Fruit fly (Drosophila melanogaster) whole organism, embryonic: ENCODE data around the gene Tpr2.
A peak's percentile ranks its signal among the peaks of the same experiment; 100 is the strongest.

Source experiments
- Asciz ChIP-seq: fragments of 200-800 bp; sonication (Bioruptor generic); optimal IDR thresholded peaks from 2 replicates; lab custom pipeline; 2017; ENCODE audit warnings: missing biosample characterization, mild to moderate bottlenecking, missing genetic modification characterization, missing genetic modification reagents
- Blimp-1 ChIP-seq: fragments of 200-800 bp; sonication (Bioruptor generic); optimal IDR thresholded peaks from 3 replicates; lab custom pipeline; 2018; ENCODE audit warnings: missing biosample characterization, missing genetic modification characterization, mild to moderate bottlenecking, moderate library complexity, missing genetic modification reagents
- C15 ChIP-seq: fragments of 200-800 bp; sonication (Bioruptor generic); IDR thresholded peaks from 3 replicates; pipeline ENCODE4 v1.3.6; 2022; ENCODE audit warnings: missing biosample characterization, missing genetic modification characterization
- CG10462 ChIP-seq: fragments of 200-800 bp; sonication (Bioruptor generic); optimal IDR thresholded peaks from 2 replicates; lab custom pipeline; 2016; ENCODE audit warnings: missing biosample characterization, missing genetic modification characterization
- CG10543 ChIP-seq: fragments of 200-800 bp; sonication (Bioruptor generic); optimal IDR thresholded peaks from 3 replicates; lab custom pipeline; 2017; ENCODE audit warnings: missing biosample characterization, mild to moderate bottlenecking, missing genetic modification characterization, moderate library complexity
- CG11695 ChIP-seq: fragments of 200-800 bp; sonication (Bioruptor generic); IDR thresholded peaks from 3 replicates; pipeline ENCODE4 v1.3.6; 2022; ENCODE audit warnings: missing biosample characterization, missing genetic modification characterization
- CG12155 ChIP-seq: fragments of 200-800 bp; sonication (Bioruptor generic); optimal IDR thresholded peaks from 3 replicates; lab custom pipeline; 2016; ENCODE audit warnings: missing biosample characterization, missing genetic modification characterization
- CG14860 ChIP-seq: fragments of 200-800 bp; sonication (Bioruptor generic); IDR thresholded peaks from 3 replicates; pipeline ENCODE4 v1.3.6; 2022; ENCODE audit warnings: missing biosample characterization, missing genetic modification characterization; ENCODE audit not compliant: partially characterized antibody
- CG16815 ChIP-seq: fragments of 200-800 bp; sonication (Bioruptor generic); optimal IDR thresholded peaks from 3 replicates; lab custom pipeline; 2017; ENCODE audit warnings: missing biosample characterization, mild to moderate bottlenecking, missing genetic modification characterization
- CG18599 ChIP-seq: fragments of 200-800 bp; sonication (Bioruptor generic); optimal IDR thresholded peaks from 3 replicates; lab custom pipeline; 2017; ENCODE audit warnings: missing biosample characterization, missing genetic modification characterization, mild to moderate bottlenecking, moderate library complexity, missing genetic modification reagents
- CG2116 ChIP-seq: fragments of 200-800 bp; sonication (Bioruptor generic); optimal IDR thresholded peaks from 3 replicates; lab custom pipeline; 2018; ENCODE audit warnings: missing biosample characterization, mild to moderate bottlenecking, missing genetic modification characterization
- CG2120 ChIP-seq: fragments of 200-800 bp; sonication (Bioruptor generic); optimal IDR thresholded peaks from 3 replicates; lab custom pipeline; 2016; ENCODE audit warnings: missing biosample characterization, missing genetic modification characterization
- CG33557 ChIP-seq: fragments of 200-800 bp; sonication (Bioruptor generic); optimal IDR thresholded peaks from 2 replicates; lab custom pipeline; 2019; ENCODE audit warnings: missing biosample characterization, mild to moderate bottlenecking, missing genetic modification characterization, moderate library complexity
- CG6654 ChIP-seq: fragments of 200-800 bp; sonication (Bioruptor generic); optimal IDR thresholded peaks from 2 replicates; lab custom pipeline; 2017; ENCODE audit warnings: missing biosample characterization, mild to moderate bottlenecking, missing genetic modification characterization
- CG6854 ChIP-seq: fragments of 200-800 bp; sonication (Bioruptor generic); optimal IDR thresholded peaks from 3 replicates; lab custom pipeline; 2017; ENCODE audit warnings: missing biosample characterization, mild to moderate bottlenecking, missing genetic modification characterization
- CG7357 ChIP-seq: fragments of 200-800 bp; sonication (Bioruptor generic); IDR thresholded peaks from 3 replicates; pipeline ENCODE4 v1.3.6; 2022; ENCODE audit warnings: missing biosample characterization, missing genetic modification characterization
- CG7372 ChIP-seq: fragments of 200-800 bp; sonication (Bioruptor generic); IDR thresholded peaks from 2 replicates; pipeline ENCODE4 v1.3.6; 2022; ENCODE audit warnings: missing biosample characterization, missing genetic modification characterization
- CG8359 ChIP-seq: fragments of 200-800 bp; sonication (Bioruptor generic); optimal IDR thresholded peaks from 2 replicates; lab custom pipeline; 2017; ENCODE audit warnings: missing biosample characterization, mild to moderate bottlenecking, missing genetic modification characterization, borderline replicate concordance
- CG9727 ChIP-seq: fragments of 200-800 bp; sonication (Bioruptor generic); optimal IDR thresholded peaks from 3 replicates; lab custom pipeline; 2017; ENCODE audit warnings: missing biosample characterization, mild to moderate bottlenecking, missing genetic modification characterization
- Elba2 ChIP-seq: fragments of 200-800 bp; sonication (Bioruptor generic); optimal IDR thresholded peaks from 3 replicates; lab custom pipeline; 2016; ENCODE audit warnings: missing biosample characterization, missing genetic modification characterization
- Kr ChIP-seq: fragments of 200-800 bp; sonication (Bioruptor generic); optimal IDR thresholded peaks from 2 replicates; lab custom pipeline; 2017; ENCODE audit warnings: missing biosample characterization, mild to moderate bottlenecking, missing genetic modification characterization
- MTF-1 ChIP-seq: fragments of 200-800 bp; sonication (Bioruptor generic); optimal IDR thresholded peaks from 2 replicates; lab custom pipeline; 2018; ENCODE audit warnings: missing biosample characterization, mild to moderate bottlenecking, missing genetic modification characterization, borderline replicate concordance
- Meics ChIP-seq: fragments of 200-800 bp; sonication (Bioruptor generic); optimal IDR thresholded peaks from 2 replicates; lab custom pipeline; 2017; ENCODE audit warnings: missing biosample characterization, mild to moderate bottlenecking, missing genetic modification characterization
- NFAT ChIP-seq: fragments of 200-800 bp; sonication (Bioruptor generic); IDR thresholded peaks from 2 replicates; pipeline ENCODE4 v1.3.6; 2022; ENCODE audit warnings: missing biosample characterization, missing genetic modification characterization
- Oaz ChIP-seq: fragments of 200-800 bp; sonication (Bioruptor generic); IDR thresholded peaks from 2 replicates; pipeline ENCODE4 v1.3.6; 2022; ENCODE audit warnings: missing biosample characterization, missing genetic modification characterization
- Poxn ChIP-seq: fragments of 200-800 bp; sonication (Bioruptor generic); IDR thresholded peaks from 2 replicates; pipeline ENCODE4 v1.3.6; 2022; ENCODE audit warnings: missing biosample characterization, missing genetic modification characterization
- Scr ChIP-seq: fragments of 200-800 bp; sonication (Bioruptor generic); IDR thresholded peaks from 2 replicates; pipeline ENCODE4 v1.3.6; 2022; ENCODE audit warnings: missing biosample characterization, missing genetic modification characterization; ENCODE audit not compliant: partially characterized antibody
- aop ChIP-seq: fragments of 200-800 bp; sonication (Bioruptor generic); IDR thresholded peaks from 2 replicates; pipeline ENCODE4 v1.3.6; 2022; ENCODE audit warnings: missing biosample characterization, missing genetic modification characterization
- bbx ChIP-seq: fragments of 200-800 bp; sonication (Bioruptor generic); IDR thresholded peaks from 2 replicates; pipeline ENCODE4 v1.3.6; 2022; ENCODE audit warnings: missing biosample characterization, missing genetic modification characterization; ENCODE audit not compliant: partially characterized antibody
- cg ChIP-seq: fragments of 200-800 bp; sonication (Bioruptor generic); optimal IDR thresholded peaks from 3 replicates; lab custom pipeline; 2019; ENCODE audit warnings: missing biosample characterization, mild to moderate bottlenecking, missing genetic modification characterization, moderate library complexity
- chif ChIP-seq, 2 experiments: fragments of 200-800 bp; sonication (Bioruptor generic); optimal IDR thresholded peaks; 3 replicates each; lab custom pipeline; 2016; ENCODE audit warnings: missing biosample characterization in 2 of 2, missing genetic modification characterization in 2 of 2
- croc ChIP-seq: fragments of 200-800 bp; sonication (Bioruptor generic); conservative IDR thresholded peaks from 3 replicates; pipeline ENCODE4 v1.3.6; 2022; ENCODE audit warnings: missing biosample characterization, missing genetic modification characterization
- dan ChIP-seq: fragments of 200-800 bp; sonication (Bioruptor generic); IDR thresholded peaks from 2 replicates; pipeline ENCODE4 v1.3.6; 2022; ENCODE audit warnings: missing biosample characterization, missing genetic modification characterization
- danr ChIP-seq: fragments of 200-800 bp; sonication (Bioruptor generic); IDR thresholded peaks from 2 replicates; pipeline ENCODE4 v1.3.6; 2022; ENCODE audit warnings: missing biosample characterization, missing genetic modification characterization
- dysf ChIP-seq: fragments of 200-800 bp; sonication (Bioruptor generic); IDR thresholded peaks from 3 replicates; pipeline ENCODE4 v1.3.6; 2022; ENCODE audit warnings: missing biosample characterization, missing genetic modification characterization
- esg ChIP-seq: fragments of 200-800 bp; sonication (Bioruptor generic); conservative IDR thresholded peaks from 2 replicates; pipeline ENCODE4 v1.3.6; 2022; ENCODE audit warnings: missing biosample characterization, missing genetic modification characterization
- fu2 ChIP-seq: fragments of 200-800 bp; sonication (Bioruptor generic); optimal IDR thresholded peaks from 2 replicates; lab custom pipeline; 2016; ENCODE audit warnings: missing biosample characterization, missing genetic modification characterization
- grau ChIP-seq: fragments of 200-800 bp; optimal IDR thresholded peaks from 3 replicates; lab custom pipeline; 2019; ENCODE audit warnings: missing biosample characterization, mild to moderate bottlenecking, missing genetic modification characterization, moderate library complexity
- gt ChIP-seq: fragments of 200-800 bp; sonication (Bioruptor generic); IDR thresholded peaks from 2 replicates; pipeline ENCODE4 v1.3.6; 2022; ENCODE audit warnings: missing biosample characterization, missing genetic modification characterization
- her ChIP-seq: fragments of 200-800 bp; sonication (Bioruptor generic); optimal IDR thresholded peaks from 2 replicates; lab custom pipeline; 2016; ENCODE audit warnings: missing biosample characterization, missing genetic modification characterization
- kay ChIP-seq: fragments of 200-800 bp; sonication (Bioruptor generic); optimal IDR thresholded peaks from 2 replicates; lab custom pipeline; 2016; ENCODE audit warnings: missing biosample characterization, missing genetic modification characterization
- klu ChIP-seq: fragments of 200-800 bp; sonication (Bioruptor generic); IDR thresholded peaks from 2 replicates; pipeline ENCODE4 v1.3.6; 2022; ENCODE audit warnings: missing biosample characterization, missing genetic modification characterization
- lab ChIP-seq: fragments of 200-800 bp; sonication (Bioruptor generic); optimal IDR thresholded peaks from 3 replicates; lab custom pipeline; 2017; ENCODE audit warnings: missing biosample characterization, missing genetic modification characterization, mild to moderate bottlenecking, moderate library complexity, missing genetic modification reagents
- mirr ChIP-seq: fragments of 200-800 bp; sonication (Bioruptor generic); optimal IDR thresholded peaks from 3 replicates; lab custom pipeline; 2018; ENCODE audit warnings: missing biosample characterization, mild to moderate bottlenecking, missing genetic modification characterization
- otp ChIP-seq: fragments of 200-800 bp; sonication (Bioruptor generic); IDR thresholded peaks from 3 replicates; pipeline ENCODE4, ENCODE4 v1.3.6; 2022; ENCODE audit warnings: missing biosample characterization, missing genetic modification characterization
- run ChIP-seq: fragments of 200-800 bp; sonication (Bioruptor generic); optimal IDR thresholded peaks from 3 replicates; lab custom pipeline; 2018; ENCODE audit warnings: missing biosample characterization, mild to moderate bottlenecking, missing genetic modification characterization
- sc ChIP-seq, 3 experiments: fragments of >200 bp in 2 of 3; fragments of 200-800 bp in 1 of 3; sonication (Bioruptor generic) in 1 of 3; optimal IDR thresholded peaks; 2 replicates in 2 of 3; 3 replicates in 1 of 3; lab custom pipeline; 2017; ENCODE audit warnings: mild to moderate bottlenecking in 1 of 3, missing biosample characterization in 1 of 3, missing genetic modification characterization in 1 of 3, missing genetic modification reagents in 1 of 3
- schlank ChIP-seq: fragments of 200-800 bp; sonication (Bioruptor generic); optimal IDR thresholded peaks from 2 replicates; lab custom pipeline; 2018; ENCODE audit warnings: missing biosample characterization, mild to moderate bottlenecking, missing genetic modification characterization
- sens ChIP-seq: fragments of 200-800 bp; sonication (Bioruptor generic); peaks from one replicate; lab custom pipeline; 2016; ENCODE audit warnings: missing biosample characterization, missing genetic modification characterization
- sim ChIP-seq: fragments of 200-800 bp; sonication (Bioruptor generic); IDR thresholded peaks from 2 replicates; pipeline ENCODE4 v1.3.6; 2022; ENCODE audit warnings: missing biosample characterization, missing genetic modification characterization
- tup ChIP-seq: fragments of 200-800 bp; sonication (Bioruptor generic); optimal IDR thresholded peaks from 2 replicates; lab custom pipeline; 2016; ENCODE audit warnings: missing biosample characterization, mild to moderate bottlenecking, missing genetic modification characterization, moderate library complexity
- zf30C ChIP-seq: fragments of 200-800 bp; sonication (Bioruptor generic); optimal IDR thresholded peaks from 3 replicates; lab custom pipeline; 2018; ENCODE audit warnings: missing biosample characterization, mild to moderate bottlenecking, missing genetic modification characterization

Tpr2 gene

DNA sequence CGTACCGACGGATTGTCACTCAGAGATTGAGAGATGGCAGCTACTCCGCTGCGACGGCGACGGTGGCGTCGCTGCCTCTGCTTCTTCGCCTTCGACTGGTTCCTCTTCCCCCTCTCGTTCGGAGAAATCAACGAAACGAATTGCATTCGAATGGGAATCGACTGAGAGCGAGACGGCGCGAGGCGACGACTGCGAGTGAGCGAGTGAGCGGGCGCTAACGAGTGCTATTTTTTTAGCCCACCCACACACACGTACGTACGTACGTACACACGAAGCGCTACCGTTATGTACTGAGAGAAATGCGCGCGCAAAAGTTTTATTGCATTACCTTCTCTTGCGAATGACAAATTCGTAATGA is 5.7 kb upstream of the Tpr2 start, which contains the start of gene dac (continued):
- TF ChIP-seq sc (optimal IDR thresholded peaks at IDR 0.05; lab: Kevin White, UChicago) (no peak), sc (GFP tag; optimal IDR thresholded peaks at IDR 0.05; lab: Kevin White, UChicago) (no peak), Kr (GFP tag; lab: Kevin White, UChicago) (no peak), Blimp-1 (GFP tag; lab: Kevin White, UChicago) (no peak), CG12155 (GFP tag; lab: Kevin White, UChicago) (peak; percentile 19), bbx (no peak), Meics (GFP tag; lab: Kevin White, UChicago) (no peak), tup (GFP tag; lab: Kevin White, UChicago) (no peak), C15 (GFP tag; lab: Robert Waterston, UW) (no peak), lab (GFP tag; lab: Kevin White, UChicago) (no peak), cg (no peak), CG2116 (GFP tag; lab: Kevin White, UChicago) (no peak), klu (GFP tag; lab: Robert Waterston, UW) (no peak), CG6654 (no peak), CG33557 (GFP tag; lab: Kevin White, UChicago) (no peak), CG8359 (GFP tag; lab: Kevin White, UChicago) (no peak), grau (no peak), Scr (no peak), sim (no peak), CG6854 (GFP tag; lab: Kevin White, UChicago) (no peak), aop (GFP tag; lab: Robert Waterston, UW) (no peak), Oaz (GFP tag; lab: Robert Waterston, UW) (no peak), sens (no peak), CG14860 (GFP tag; lab: Robert Waterston, UW) (no peak), CG11695 (no peak), zf30C (GFP tag; lab: Kevin White, UChicago) (peak; percentile 12), danr (no peak), kay (GFP tag; lab: Kevin White, UChicago) (no peak), CG7357 (GFP tag; lab: Robert Waterston, UW) (no peak), CG18599 (GFP tag; lab: Kevin White, UChicago) (no peak), CG7372 (no peak), croc (no peak), CG16815 (GFP tag; lab: Kevin White, UChicago) (no peak), otp (GFP tag; lab: Robert Waterston, UW) (no peak), gt (GFP tag; lab: Robert Waterston, UW) (no peak), CG10543 (no peak), mirr (GFP tag; lab: Kevin White, UChicago) (no peak), dysf (no peak), schlank (tag; lab: Kevin White, UChicago) (no peak), Poxn (GFP tag; lab: Robert Waterston, UW) (no peak), Asciz (no peak), Elba2 (peak; percentile 11), fu2 (GFP tag; lab: Kevin White, UChicago) (no peak), chif (GFP tag; optimal IDR thresholded peaks at IDR 0.05; lab: Kevin White, UChicago) (no peak), MTF-1 (GFP tag; lab: Kevin White, UChicago) (no peak), run (no peak), esg (no peak), NFAT (GFP tag; lab: Robert Waterston, UW) (no peak), dan (GFP tag; lab: Robert Waterston, UW) (no peak), CG10462 (GFP tag; lab: Kevin White, UChicago) (no peak), CG9727 (GFP tag; lab: Kevin White, UChicago) (no peak), CG2120 (GFP tag; lab: Kevin White, UChicago) (no peak), her (GFP tag; lab: Kevin White, UChicago) (no peak)
